Fruit fly (Drosophila melanogaster) Kc167 (cell line): Measurements from ENCODE around the gene Cnep1r1.

Source experiments
- Sin3A ChIP-seq: fragments of >200 bp; optimal IDR thresholded peaks from 2 replicates; lab custom pipeline; 2018; ENCODE audit warnings: missing external identifiers
- insv ChIP-seq: fragments of >200 bp; optimal IDR thresholded peaks from 3 replicates; lab custom pipeline; 2018; ENCODE audit warnings: missing external identifiers
- ttk ChIP-seq: sonication (Bioruptor generic); optimal IDR thresholded peaks from 2 replicates; lab custom pipeline; 2017; ENCODE audit warnings: missing external identifiers

DNA sequence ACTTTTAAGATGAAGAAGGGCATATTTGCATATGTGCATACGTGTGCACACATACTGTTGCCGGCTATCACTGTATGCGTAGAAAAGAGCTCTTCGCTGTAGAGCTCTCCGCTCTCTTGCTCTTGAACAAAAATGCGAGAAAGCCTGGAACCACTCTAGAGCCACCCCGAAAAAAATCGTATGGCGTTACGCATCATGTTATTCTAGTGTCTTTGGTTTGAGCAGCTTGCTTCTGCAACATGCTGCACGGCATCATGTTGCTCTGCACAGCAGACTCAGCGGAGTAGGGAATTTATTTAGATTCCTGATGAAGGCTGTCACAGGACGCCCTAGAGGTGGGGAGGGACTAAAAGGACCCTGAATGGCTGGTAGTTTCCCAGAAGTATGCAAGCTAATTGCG lies 27.2 kb upstream of the Cnep1r1 start:
- TF ChIP-seq Sin3A, result no peak
- no peak for TF ChIP-seq insv (lab: Kevin White, UChicago)
- TF ChIP-seq ttk, result no peak
